Fruit fly (Drosophila melanogaster) whole organism, embryonic: ENCODE data around the gene rdog.

Experiments used
- Antp ChIP-seq: fragments of 200-800 bp; sonication (Bioruptor generic); optimal IDR thresholded peaks from 3 replicates; lab custom pipeline; 2016; ENCODE audit warnings: missing biosample characterization, missing genetic modification characterization
- BtbVII ChIP-seq: fragments of 200-800 bp; sonication (Bioruptor generic); optimal IDR thresholded peaks from 3 replicates; lab custom pipeline; 2017; ENCODE audit warnings: missing biosample characterization, mild to moderate bottlenecking, missing genetic modification characterization
- CG10274 ChIP-seq: fragments of 200-800 bp; sonication (Bioruptor generic); optimal IDR thresholded peaks from 3 replicates; lab custom pipeline; 2017; ENCODE audit warnings: missing biosample characterization, mild to moderate bottlenecking, missing genetic modification characterization
- CG10543 ChIP-seq: fragments of 200-800 bp; sonication (Bioruptor generic); optimal IDR thresholded peaks from 3 replicates; lab custom pipeline; 2017; ENCODE audit warnings: missing biosample characterization, mild to moderate bottlenecking, missing genetic modification characterization, moderate library complexity
- CG10565 ChIP-seq: fragments of 200-800 bp; sonication (Bioruptor generic); optimal IDR thresholded peaks from 3 replicates; lab custom pipeline; 2016; ENCODE audit warnings: missing biosample characterization, mild to moderate bottlenecking, missing genetic modification characterization
- CG10654 ChIP-seq: fragments of 200-800 bp; sonication (Bioruptor generic); optimal IDR thresholded peaks from 2 replicates; lab custom pipeline; 2016; ENCODE audit warnings: missing biosample characterization, missing genetic modification characterization
- CG11560 ChIP-seq: fragments of 200-800 bp; sonication (Bioruptor generic); IDR thresholded peaks from 3 replicates; pipeline ENCODE4 v1.3.6; 2022; ENCODE audit warnings: missing biosample characterization, missing genetic modification characterization
- CG12104 ChIP-seq: fragments of 200-800 bp; sonication (Bioruptor generic); optimal IDR thresholded peaks from 3 replicates; lab custom pipeline; 2016; ENCODE audit warnings: missing biosample characterization, missing genetic modification characterization
- CG12155 ChIP-seq: fragments of 200-800 bp; sonication (Bioruptor generic); optimal IDR thresholded peaks from 3 replicates; lab custom pipeline; 2016; ENCODE audit warnings: missing biosample characterization, missing genetic modification characterization
- CG14050 ChIP-seq: fragments of 200-800 bp; sonication (Bioruptor generic); IDR thresholded peaks from 3 replicates; pipeline ENCODE4 v1.3.6; 2022; ENCODE audit warnings: missing biosample characterization, missing genetic modification characterization
- CG15514 ChIP-seq: fragments of 200-800 bp; sonication (Bioruptor generic); optimal IDR thresholded peaks from 3 replicates; lab custom pipeline; 2017; ENCODE audit warnings: missing biosample characterization, missing genetic modification characterization, mild to moderate bottlenecking, moderate library complexity, missing genetic modification reagents
- CG1602 ChIP-seq: fragments of 200-800 bp; sonication (Bioruptor generic); optimal IDR thresholded peaks from 3 replicates; lab custom pipeline; 2016; ENCODE audit warnings: missing biosample characterization, missing genetic modification characterization
- CG17802 ChIP-seq: fragments of 200-800 bp; sonication (Bioruptor generic); optimal IDR thresholded peaks from 2 replicates; lab custom pipeline; 2018; ENCODE audit warnings: missing biosample characterization, mild to moderate bottlenecking, missing genetic modification characterization, moderate library complexity
- CG18011 ChIP-seq: fragments of 200-800 bp; sonication (Bioruptor generic); optimal IDR thresholded peaks from 2 replicates; lab custom pipeline; 2017; ENCODE audit warnings: missing biosample characterization, missing genetic modification characterization, mild to moderate bottlenecking, moderate library complexity, missing genotype
- CG2678 ChIP-seq: fragments of 200-800 bp; sonication (Bioruptor generic); optimal IDR thresholded peaks from 3 replicates; lab custom pipeline; 2019; ENCODE audit warnings: missing biosample characterization, mild to moderate bottlenecking, missing genetic modification characterization, moderate library complexity
- CG2889 ChIP-seq: fragments of 200-800 bp; sonication (Bioruptor generic); IDR thresholded peaks from 3 replicates; pipeline ENCODE4 v1.3.6; 2022; ENCODE audit warnings: missing biosample characterization, missing genetic modification characterization
- CG30020 ChIP-seq: fragments of 200-800 bp; optimal IDR thresholded peaks from 2 replicates; lab custom pipeline; 2019; ENCODE audit warnings: missing biosample characterization, mild to moderate bottlenecking, missing genetic modification characterization, moderate library complexity
- CG32532 ChIP-seq: fragments of 200-800 bp; sonication (Bioruptor generic); IDR thresholded peaks from 2 replicates; pipeline ENCODE4 v1.3.6; 2022; ENCODE audit warnings: missing biosample characterization, missing genetic modification characterization
- CG3281 ChIP-seq: fragments of 200-800 bp; sonication (Bioruptor generic); optimal IDR thresholded peaks from 3 replicates; lab custom pipeline; 2017; ENCODE audit warnings: missing biosample characterization, mild to moderate bottlenecking, missing genetic modification characterization
- CG33213 ChIP-seq: fragments of 200-800 bp; sonication (Bioruptor generic); optimal IDR thresholded peaks from 3 replicates; lab custom pipeline; 2016; ENCODE audit warnings: missing biosample characterization, missing genetic modification characterization
- CG3995 ChIP-seq: fragments of 200-800 bp; sonication (Bioruptor generic); optimal IDR thresholded peaks from 3 replicates; lab custom pipeline; 2016; ENCODE audit warnings: missing biosample characterization, missing genetic modification characterization
- CG4820 ChIP-seq: fragments of 200-800 bp; sonication (Bioruptor generic); optimal IDR thresholded peaks from 3 replicates; lab custom pipeline; 2016; ENCODE audit warnings: missing biosample characterization, missing genetic modification characterization
- CG5953 ChIP-seq: fragments of 200-800 bp; sonication (Bioruptor generic); IDR thresholded peaks from 2 replicates; pipeline ENCODE4 v1.3.6; 2022; ENCODE audit warnings: missing biosample characterization, missing genetic modification characterization
- CG6791 ChIP-seq: fragments of 200-800 bp; sonication (Bioruptor generic); IDR thresholded peaks from 3 replicates; pipeline ENCODE4 v1.3.6; 2022; ENCODE audit warnings: missing biosample characterization, missing genetic modification characterization; ENCODE audit not compliant: partially characterized antibody
- CG8388 ChIP-seq: fragments of 200-800 bp; sonication (Bioruptor generic); optimal IDR thresholded peaks from 2 replicates; lab custom pipeline; 2019; ENCODE audit warnings: missing biosample characterization, mild to moderate bottlenecking, missing genetic modification characterization, moderate library complexity
- CG9817 ChIP-seq: fragments of 200-800 bp; sonication (Bioruptor generic); optimal IDR thresholded peaks from 2 replicates; lab custom pipeline; 2018; ENCODE audit warnings: missing biosample characterization, mild to moderate bottlenecking, missing genetic modification characterization, moderate library complexity
- D19B ChIP-seq: fragments of 200-800 bp; sonication (Bioruptor generic); optimal IDR thresholded peaks from 2 replicates; lab custom pipeline; 2017; ENCODE audit warnings: missing biosample characterization, mild to moderate bottlenecking, missing genetic modification characterization
- ERR ChIP-seq: fragments of 200-800 bp; sonication (Bioruptor generic); optimal IDR thresholded peaks from 2 replicates; lab custom pipeline; 2016; ENCODE audit warnings: missing biosample characterization, missing genetic modification characterization
- Neu2 ChIP-seq: fragments of 200-800 bp; sonication (Bioruptor generic); optimal IDR thresholded peaks from 3 replicates; lab custom pipeline; 2016; ENCODE audit warnings: missing biosample characterization, missing genetic modification characterization, borderline replicate concordance
- abd-A ChIP-seq: fragments of 200-800 bp; sonication (Bioruptor generic); optimal IDR thresholded peaks from 3 replicates; lab custom pipeline; 2019; ENCODE audit warnings: missing biosample characterization, mild to moderate bottlenecking, missing genetic modification characterization, moderate library complexity
- al ChIP-seq: fragments of 200-800 bp; sonication (Bioruptor generic); IDR thresholded peaks from 2 replicates; pipeline ENCODE4 v1.3.6; 2022; ENCODE audit warnings: missing biosample characterization, missing genetic modification characterization
- dimm ChIP-seq: fragments of 200-800 bp; sonication (Bioruptor generic); IDR thresholded peaks from 2 replicates; pipeline ENCODE4 v1.3.6; 2022; ENCODE audit warnings: missing biosample characterization, missing genetic modification characterization
- esg ChIP-seq: fragments of 200-800 bp; sonication (Bioruptor generic); conservative IDR thresholded peaks from 2 replicates; pipeline ENCODE4 v1.3.6; 2022; ENCODE audit warnings: missing biosample characterization, missing genetic modification characterization
- fd96Cb ChIP-seq: fragments of 200-800 bp; sonication (Bioruptor generic); optimal IDR thresholded peaks from 2 replicates; lab custom pipeline; 2018; ENCODE audit warnings: missing biosample characterization, mild to moderate bottlenecking, missing genetic modification characterization, moderate library complexity
- fru ChIP-seq: fragments of >200 bp; optimal IDR thresholded peaks from 2 replicates; lab custom pipeline; 2017
- gcm2 ChIP-seq: fragments of 200-800 bp; sonication (Bioruptor generic); optimal IDR thresholded peaks from 2 replicates; lab custom pipeline; 2016; ENCODE audit warnings: missing biosample characterization, missing genetic modification characterization
- gem ChIP-seq: fragments of 200-800 bp; sonication (Bioruptor generic); optimal IDR thresholded peaks from 2 replicates; lab custom pipeline; 2019; ENCODE audit warnings: missing biosample characterization, mild to moderate bottlenecking, missing genetic modification characterization, moderate library complexity
- ham ChIP-seq: fragments of 200-800 bp; sonication (Bioruptor generic); IDR thresholded peaks from 2 replicates; pipeline ENCODE4 v1.3.6; 2022; ENCODE audit warnings: missing biosample characterization, missing genetic modification characterization
- her ChIP-seq: fragments of 200-800 bp; sonication (Bioruptor generic); optimal IDR thresholded peaks from 2 replicates; lab custom pipeline; 2016; ENCODE audit warnings: missing biosample characterization, missing genetic modification characterization
- kah ChIP-seq: fragments of 200-800 bp; sonication (Bioruptor generic); optimal IDR thresholded peaks from 2 replicates; lab custom pipeline; 2018; ENCODE audit warnings: missing biosample characterization, mild to moderate bottlenecking, missing genetic modification characterization
- lov ChIP-seq, 2 experiments: fragments of 200-800 bp in 1 of 2; fragments of >200 bp in 1 of 2; sonication (Bioruptor generic) in 1 of 2; IDR thresholded peaks in 1 of 2; optimal IDR thresholded peaks in 1 of 2; 2 replicates in 1 of 2; 3 replicates in 1 of 2; pipeline versions ENCODE4 v1.3.6 to Lab custom; 2017 to 2022; ENCODE audit warnings: missing biosample characterization in 1 of 2, missing genetic modification characterization in 1 of 2
- ranshi ChIP-seq: fragments of 200-800 bp; sonication (Bioruptor generic); IDR thresholded peaks from 2 replicates; pipeline ENCODE4 v1.3.6; 2022; ENCODE audit warnings: missing biosample characterization, missing genetic modification characterization
- scrt ChIP-seq: fragments of 200-800 bp; sonication (Bioruptor generic); optimal IDR thresholded peaks from 2 replicates; lab custom pipeline; 2018; ENCODE audit warnings: missing biosample characterization, mild to moderate bottlenecking, missing genetic modification characterization, moderate library complexity
- seq ChIP-seq: fragments of 200-800 bp; sonication (Bioruptor generic); IDR thresholded peaks from 2 replicates; pipeline ENCODE4 v1.3.6; 2022; ENCODE audit warnings: missing biosample characterization, missing genetic modification characterization
- sna ChIP-seq: fragments of 200-800 bp; sonication (Bioruptor generic); IDR thresholded peaks from 2 replicates; pipeline ENCODE4 v1.3.6; 2022; ENCODE audit warnings: missing biosample characterization, missing genetic modification characterization; ENCODE audit not compliant: partially characterized antibody
- sqz ChIP-seq: fragments of 200-800 bp; sonication (Bioruptor generic); optimal IDR thresholded peaks from 3 replicates; lab custom pipeline; 2018; ENCODE audit warnings: missing biosample characterization, mild to moderate bottlenecking, missing genetic modification characterization
- ssp ChIP-seq: fragments of 200-800 bp; sonication (Bioruptor generic); IDR thresholded peaks from 2 replicates; pipeline ENCODE4 v1.3.6; 2022; ENCODE audit warnings: missing biosample characterization, missing genetic modification characterization
- tin ChIP-seq: fragments of 200-800 bp; sonication (Bioruptor generic); optimal IDR thresholded peaks from 3 replicates; lab custom pipeline; 2016; ENCODE audit warnings: missing biosample characterization, missing genetic modification characterization
- tup ChIP-seq: fragments of 200-800 bp; sonication (Bioruptor generic); optimal IDR thresholded peaks from 2 replicates; lab custom pipeline; 2016; ENCODE audit warnings: missing biosample characterization, mild to moderate bottlenecking, missing genetic modification characterization, moderate library complexity
- wek ChIP-seq: fragments of 200-800 bp; sonication (Bioruptor generic); optimal IDR thresholded peaks from 3 replicates; lab custom pipeline; 2018; ENCODE audit warnings: missing biosample characterization, mild to moderate bottlenecking, missing genetic modification characterization, moderate library complexity

Gene rdog

DNA sequence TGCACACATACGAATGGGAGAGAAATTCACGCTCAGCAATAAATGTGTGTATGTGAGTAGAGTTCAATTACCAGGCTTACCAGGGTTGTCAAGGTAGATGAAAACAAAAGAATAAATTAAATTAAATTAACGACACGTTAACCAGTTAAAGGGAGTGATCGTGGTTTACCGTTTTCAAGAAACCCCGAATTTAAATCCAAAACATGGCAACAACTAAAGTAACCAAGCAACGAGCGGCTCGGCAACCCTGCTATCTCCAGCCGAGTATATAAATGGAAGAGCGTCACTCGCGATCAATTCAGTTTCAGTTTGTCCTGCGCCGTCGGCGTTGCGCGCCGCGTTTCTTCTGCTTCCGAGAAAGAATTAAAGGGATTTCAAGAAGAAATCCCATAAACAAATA is 56.3 kb downstream of the rdog start (continued):
- TF ChIP-seq CG2678 (tag; lab: Kevin White, UChicago): peak; percentile 99
- TF ChIP-seq seq (GFP tag; lab: Robert Waterston, UW): peak; percentile 99
- peak; percentile 97 for TF ChIP-seq her (GFP tag; lab: Kevin White, UChicago)
- TF ChIP-seq kah (GFP tag; lab: Kevin White, UChicago): peak; percentile 97
- TF ChIP-seq CG10565: peak; percentile 97
- peak; percentile 99 for TF ChIP-seq CG9817 (tag; lab: Kevin White, UChicago)
- peak; percentile 99 for TF ChIP-seq CG10654 (GFP tag; lab: Kevin White, UChicago)
- TF ChIP-seq sqz (GFP tag; lab: Kevin White, UChicago): peak; percentile 99
- peak; percentile 98 for TF ChIP-seq CG12155 (GFP tag; lab: Kevin White, UChicago)
- no peak for TF ChIP-seq fru
- peak; percentile 99 for TF ChIP-seq Antp (GFP tag; lab: Kevin White, UChicago)
- peak; percentile 99 for TF ChIP-seq tup (GFP tag; lab: Kevin White, UChicago)
- TF ChIP-seq abd-A (tag; lab: Kevin White, UChicago): peak; percentile 93
- peak; percentile 88 for TF ChIP-seq CG3995 (GFP tag; lab: Kevin White, UChicago)
- no peak for TF ChIP-seq lov (optimal IDR thresholded peaks at IDR 0.05; lab: Kevin White, UChicago)
- TF ChIP-seq lov (GFP tag; IDR thresholded peaks at IDR 0.05; lab: Robert Waterston, UW): peak; percentile 100
- peak; percentile 98 for TF ChIP-seq al (GFP tag; lab: Robert Waterston, UW)
- peak; percentile 99 for TF ChIP-seq CG8388 (GFP tag; lab: Kevin White, UChicago)
- peak; percentile 96 for TF ChIP-seq D19B (GFP tag; lab: Kevin White, UChicago)
- TF ChIP-seq CG33213 (GFP tag; lab: Kevin White, UChicago): peak; percentile 100
- TF ChIP-seq BtbVII (GFP tag; lab: Kevin White, UChicago): peak; percentile 99
- TF ChIP-seq CG3281 (GFP tag; lab: Kevin White, UChicago): peak; percentile 99
- TF ChIP-seq fd96Cb (tag; lab: Kevin White, UChicago): peak; percentile 99
- peak; percentile 99 for TF ChIP-seq CG10543 (GFP tag; lab: Kevin White, UChicago)
- TF ChIP-seq Neu2: peak; percentile 98
- TF ChIP-seq ham: peak; percentile 95
- peak; percentile 94 for TF ChIP-seq ssp
- peak; percentile 100 for TF ChIP-seq tin (GFP tag; lab: Kevin White, UChicago)
- peak; percentile 99 for TF ChIP-seq ranshi (GFP tag; lab: Robert Waterston, UW)
- peak; percentile 99 for TF ChIP-seq CG12104 (GFP tag; lab: Kevin White, UChicago)
- TF ChIP-seq CG5953 (GFP tag; lab: Robert Waterston, UW): peak; percentile 99
- peak; percentile 98 for TF ChIP-seq ERR (GFP tag; lab: Kevin White, UChicago)
- peak; percentile 92 for TF ChIP-seq CG11560 (tag; lab: Robert Waterston, UW)
- TF ChIP-seq sna (GFP tag; lab: Robert Waterston, UW): no peak
- peak; percentile 97 for TF ChIP-seq dimm (GFP tag; lab: Robert Waterston, UW)
- TF ChIP-seq CG15514 (GFP tag; lab: Kevin White, UChicago): peak; percentile 95
- peak; percentile 96 for TF ChIP-seq wek (GFP tag; lab: Kevin White, UChicago)
- peak; percentile 98 for TF ChIP-seq scrt (GFP tag; lab: Kevin White, UChicago)
- TF ChIP-seq CG4820: peak; percentile 99
- TF ChIP-seq CG30020 (tag; lab: Kevin White, UChicago): peak; percentile 91
- TF ChIP-seq gem: peak; percentile 99
- TF ChIP-seq CG17802: peak; percentile 92
- peak; percentile 98 for TF ChIP-seq gcm2 (GFP tag; lab: Kevin White, UChicago)
- TF ChIP-seq CG18011 (GFP tag; lab: Kevin White, UChicago): peak; percentile 93
- peak; percentile 96 for TF ChIP-seq CG10274 (GFP tag; lab: Kevin White, UChicago)
- TF ChIP-seq CG32532 (GFP tag; lab: Robert Waterston, UW): peak; percentile 99
- TF ChIP-seq CG6791 (GFP tag; lab: Robert Waterston, UW): no peak; the same call in 1 of the 3 replicates
- peak; percentile 99 for TF ChIP-seq esg
- peak; percentile 99 for TF ChIP-seq CG1602 (GFP tag; lab: Kevin White, UChicago)
- peak; percentile 99 for TF ChIP-seq CG14050
- peak; percentile 99 for TF ChIP-seq CG2889 (GFP tag; lab: Robert Waterston, UW)
